Worm (Caenorhabditis elegans): ENCODE results near the gene haf-1.

- TF ChIP-seq F13C5.2 (tag; optimal IDR thresholded peaks at IDR 0.05) (no peak), scrt-1 (GFP tag; IDR thresholded peaks at IDR 0.05) (no peak), hnd-1 (tag; optimal IDR thresholded peaks at IDR 0.05) (no peak), tbx-11 (GFP tag; IDR thresholded peaks at IDR 0.05) (no peak)
These were observed 34.0 kb upstream of the haf-1 start, which contains the start of gene C49C3.9 for ce11 chrIV:17342179-17342578.

Measured in whole organism, early embryonic.